Worm (Caenorhabditis elegans) whole organism, mixed stage, embryonic: ENCODE results near the gene thoc-5.

Source experiments
- drap-1 ChIP-seq: fragments of 200-800 bp; sonication (Bioruptor generic); optimal IDR thresholded peaks from 3 replicates; lab custom pipeline; 2018; ENCODE audit warnings: mild to moderate bottlenecking, missing genetic modification characterization, missing compliant biosample characterization
- elt-1 ChIP-seq: sonication (generic microtip); optimal IDR thresholded peaks from 2 replicates; lab custom pipeline; 2017; ENCODE audit warnings: missing genetic modification characterization, mild to moderate bottlenecking, missing compliant biosample characterization, antibody characterized with exemption, moderate library complexity, borderline replicate concordance; ENCODE audit not compliant: insufficient read depth
- elt-3 ChIP-seq: fragments of 150-350 bp; optimal IDR thresholded peaks from 2 replicates; lab custom pipeline; 2014; ENCODE audit warnings: missing biosample characterization, missing genetic modification characterization
- lin-13 ChIP-seq: fragments of 150-350 bp; optimal IDR thresholded peaks from 2 replicates; lab custom pipeline; 2014; ENCODE audit warnings: missing biosample characterization, missing genetic modification characterization
- lsy-2 ChIP-seq: fragments of 150-350 bp; optimal IDR thresholded peaks from 2 replicates; lab custom pipeline; 2014; ENCODE audit warnings: missing biosample characterization, missing genetic modification characterization
- mab-5 ChIP-seq: fragments of 150-350 bp; optimal IDR thresholded peaks from 2 replicates; lab custom pipeline; 2014; ENCODE audit warnings: missing biosample characterization, missing genetic modification characterization
- nhr-12 ChIP-seq: fragments of 150-350 bp; optimal IDR thresholded peaks from 2 replicates; lab custom pipeline; 2014; ENCODE audit warnings: missing biosample characterization, missing genetic modification characterization
- nhr-237 ChIP-seq: fragments of 150-350 bp; optimal IDR thresholded peaks from 2 replicates; lab custom pipeline; 2014; ENCODE audit warnings: missing biosample characterization, missing genetic modification characterization
- pha-4 ChIP-seq: fragments of 150-350 bp; optimal IDR thresholded peaks from 2 replicates; lab custom pipeline; 2018; ENCODE audit warnings: missing biosample characterization, missing genetic modification reagents, missing genetic modification characterization
- snpc-4 ChIP-seq: fragments of 150-350 bp; optimal IDR thresholded peaks from 2 replicates; lab custom pipeline; 2014; ENCODE audit warnings: missing biosample characterization, missing genetic modification characterization
- sptf-1 ChIP-seq: sonication (generic microtip); optimal IDR thresholded peaks from 2 replicates; lab custom pipeline; 2017; ENCODE audit warnings: mild to moderate bottlenecking, missing genetic modification characterization, moderate library complexity, missing compliant biosample characterization
- unc-39 ChIP-seq: fragments of 150-350 bp; optimal IDR thresholded peaks from 2 replicates; lab custom pipeline; 2014; ENCODE audit warnings: missing biosample characterization, missing genetic modification characterization
- ztf-11 ChIP-seq: fragments of 150-350 bp; optimal IDR thresholded peaks from 2 replicates; lab custom pipeline; 2014; ENCODE audit warnings: missing biosample characterization, missing genetic modification characterization

ce11 chrIII:5305725-5306124 is 43.5 kb downstream of the thoc-5 start:
- TF ChIP-seq nhr-12 (no peak), ztf-11 (tag; lab: Kevin White, UChicago) (no peak), pha-4 (tag; lab: Kevin White, UChicago) (no peak), nhr-237 (no peak), sptf-1 (tag; lab: Kevin White, UChicago) (peak; percentile 75), unc-39 (tag; lab: Kevin White, UChicago) (no peak), lsy-2 (no peak), elt-3 (tag; lab: Kevin White, UChicago) (no peak), drap-1 (GFP tag; lab: Kevin White, UChicago) (peak; percentile 73), snpc-4 (no peak), elt-1 (tag; lab: Kevin White, UChicago) (no peak), lin-13 (tag; lab: Kevin White, UChicago) (no peak), mab-5 (tag; lab: Kevin White, UChicago) (no peak)
